Worm (Caenorhabditis elegans) whole organism, L4/young adult: ENCODE measurements around the gene Y39A3B.7.

Experiments used
- W03F9.2 ChIP-seq: fragments of 150-350 bp; optimal IDR thresholded peaks from 2 replicates; lab custom pipeline; 2014; ENCODE audit warnings: missing biosample characterization, missing genetic modification characterization
- dao-5 ChIP-seq: sonication (generic microtip); optimal IDR thresholded peaks from 2 replicates; lab custom pipeline; 2016; ENCODE audit warnings: missing genotype, missing genetic modification characterization, moderate library complexity, missing compliant biosample characterization
- him-1 ChIP-seq: sonication (generic microtip); optimal IDR thresholded peaks from 2 replicates; lab custom pipeline; 2016; ENCODE audit warnings: missing genotype, missing genetic modification reagents, missing genetic modification characterization, missing compliant biosample characterization

- TF ChIP-seq him-1 (tag; lab: Kevin White, UChicago) (no peak), dao-5 (tag; lab: Kevin White, UChicago) (no peak), W03F9.2 (tag; lab: Kevin White, UChicago) (no peak)
Measured at ce11 chrIII:1976642-1977041, 8.1 kb downstream of the Y39A3B.7 start, which contains the start of gene R155.3.
